Worm (Caenorhabditis elegans): ENCODE results near the gene taf-13.

Gene taf-13

DNA sequence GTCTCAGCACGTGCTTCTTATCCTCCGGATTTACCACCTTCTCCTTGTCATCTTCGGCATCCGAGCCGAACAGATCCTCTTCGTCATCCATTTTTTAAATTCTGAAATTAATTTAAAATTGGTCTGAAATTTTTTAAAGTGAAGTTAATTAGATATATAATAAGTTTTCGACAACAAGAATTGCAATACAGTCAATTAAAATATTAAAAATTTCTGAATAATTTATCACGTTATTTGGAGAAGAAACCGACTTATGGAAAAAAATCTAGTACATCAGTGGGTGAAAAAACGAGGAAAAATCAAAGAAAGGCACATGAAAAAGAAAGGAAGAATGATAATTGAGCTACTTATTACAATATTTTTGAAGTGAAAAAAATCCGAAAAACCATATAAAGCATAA lies at the start of gene taf-13:
taf-13 (minus strand) TSS at position 101 of the 400 bp plus-strand sequence.
- TF ChIP-seq tab-1 (GFP tag; IDR thresholded peaks at IDR 0.05): no peak
- TF ChIP-seq ref-1 (GFP tag; conservative IDR thresholded peaks at IDR 0.05): no peak

DNA sequence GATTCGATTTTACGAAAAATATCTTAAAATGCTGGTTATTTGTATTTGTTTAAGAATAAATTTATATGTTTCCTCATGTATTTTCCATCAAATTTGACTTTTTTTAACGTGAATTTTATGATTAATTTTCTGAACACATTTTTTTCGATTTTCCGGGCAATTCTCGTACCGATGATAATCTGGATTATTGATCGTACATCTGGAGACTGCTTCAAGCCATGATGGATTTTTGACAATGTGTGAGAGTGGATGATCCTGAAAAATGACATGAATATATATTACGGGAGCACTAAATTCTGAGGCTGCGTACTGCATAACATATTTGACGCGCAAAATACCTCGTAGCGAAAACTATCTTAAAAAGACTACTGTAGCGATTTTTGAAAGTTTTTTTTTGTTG lies 49.0 kb upstream of the taf-13 start:
- TF ChIP-seq ztf-29 (GFP tag; IDR thresholded peaks at IDR 0.05) (no peak), flt-1 (GFP tag; IDR thresholded peaks at IDR 0.05) (no peak), ref-1 (GFP tag; conservative IDR thresholded peaks at IDR 0.05) (no peak), cog-1 (tag; optimal IDR thresholded peaks at IDR 0.05) (no peak), ztf-23 (GFP tag; IDR thresholded peaks at IDR 0.05) (no peak), tab-1 (GFP tag; IDR thresholded peaks at IDR 0.05) (no peak), T22C8.4 (GFP tag; IDR thresholded peaks at IDR 0.05) (no peak), med-1 (GFP tag; optimal IDR thresholded peaks at IDR 0.05; ENCODE audit: insufficient read depth) (no peak), klf-2 (GFP tag; conservative IDR thresholded peaks at IDR 0.05) (no peak)

DNA sequence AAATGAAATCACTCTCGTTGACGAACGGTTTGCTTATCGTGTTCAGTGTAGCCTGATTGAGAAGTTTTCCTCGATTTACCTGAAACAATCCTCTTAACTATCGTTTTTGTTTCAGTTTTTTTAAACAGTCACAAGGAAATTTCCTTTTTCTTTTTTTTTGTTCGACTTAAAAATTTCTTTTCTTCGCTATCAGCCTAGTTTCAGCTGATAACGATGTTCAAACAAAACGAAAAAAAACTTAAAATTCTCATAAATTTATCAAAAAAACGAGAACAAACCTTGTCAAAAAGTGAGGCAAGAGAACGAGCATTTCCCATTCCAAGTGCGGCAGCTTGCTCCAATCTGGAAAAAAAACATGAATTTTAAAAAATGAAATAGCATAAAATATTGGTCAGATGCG lies 48.1 kb upstream of the taf-13 start:
- no peak for TF ChIP-seq ref-1 (GFP tag; conservative IDR thresholded peaks at IDR 0.05)
- no peak for TF ChIP-seq klf-2 (GFP tag; conservative IDR thresholded peaks at IDR 0.05)

DNA sequence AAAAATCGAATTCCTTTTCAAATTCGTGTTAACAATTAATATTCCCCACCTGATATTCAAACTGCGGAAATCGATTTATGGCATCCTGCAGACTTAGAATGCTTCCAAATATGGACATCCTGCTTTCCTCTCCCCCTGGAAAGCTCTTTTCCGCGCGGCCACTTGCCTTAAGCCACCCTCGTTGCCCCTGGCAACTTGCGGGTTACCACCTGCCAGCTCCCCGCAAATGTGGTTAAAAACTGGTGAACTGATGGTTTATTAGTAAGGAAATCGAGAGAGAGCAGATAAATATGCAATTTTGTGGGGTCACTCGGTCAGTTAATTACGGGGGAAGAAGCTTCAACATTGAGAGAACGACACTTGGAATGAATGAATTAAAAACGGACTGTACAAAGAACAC lies 46.7 kb upstream of the taf-13 start, which contains the start of gene nphp-1:
nphp-1 (minus strand) TSS at position 145 of the 400 bp plus-strand sequence.
- no peak for TF ChIP-seq T22C8.4 (GFP tag; IDR thresholded peaks at IDR 0.05)
- TF ChIP-seq flt-1 (GFP tag; IDR thresholded peaks at IDR 0.05): no peak
- TF ChIP-seq cog-1 (tag; optimal IDR thresholded peaks at IDR 0.05): no peak
- TF ChIP-seq tab-1 (GFP tag; IDR thresholded peaks at IDR 0.05): no peak
- TF ChIP-seq ztf-23 (GFP tag; IDR thresholded peaks at IDR 0.05): no peak
- TF ChIP-seq klf-2 (GFP tag; conservative IDR thresholded peaks at IDR 0.05): no peak
- no peak for TF ChIP-seq ref-1 (GFP tag; conservative IDR thresholded peaks at IDR 0.05)
- TF ChIP-seq med-1 (GFP tag; optimal IDR thresholded peaks at IDR 0.05; ENCODE audit: insufficient read depth): no peak
- no peak for TF ChIP-seq ztf-29 (GFP tag; IDR thresholded peaks at IDR 0.05)

DNA sequence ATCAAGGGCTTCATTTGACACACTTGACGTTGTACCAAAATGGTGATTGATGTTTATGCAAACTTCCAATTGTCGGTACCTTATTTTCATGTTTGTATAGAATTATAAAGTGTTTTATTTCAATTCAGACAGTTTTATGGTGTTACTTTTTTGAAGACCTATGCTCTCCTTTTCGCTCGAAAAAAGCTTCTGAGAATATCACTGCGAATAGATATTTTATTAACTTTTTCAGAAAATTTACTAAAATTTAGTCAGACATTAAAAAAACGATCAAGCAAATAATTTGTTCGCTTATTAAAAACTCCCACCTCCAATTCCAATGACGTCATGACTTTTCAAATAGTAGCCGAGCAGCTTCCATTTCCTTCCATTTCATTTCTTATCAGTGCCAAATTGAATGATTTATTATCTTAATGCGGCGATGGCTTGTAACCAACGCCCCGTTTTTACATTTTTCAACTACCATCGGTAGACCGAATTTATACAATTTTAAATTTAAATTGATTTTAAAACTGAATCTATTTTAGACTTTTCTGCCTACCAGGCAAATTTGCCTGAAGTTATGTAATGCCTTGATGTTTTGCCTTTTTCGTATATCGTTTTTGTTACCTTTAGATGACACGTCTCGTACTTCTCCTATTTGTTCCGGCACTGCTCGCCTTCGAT lies 41.6 kb upstream of the taf-13 start, which contains the start of gene M28.10:
M28.10 (plus strand) TSS at position 616 of the 666 bp plus-strand sequence.
- TF ChIP-seq ztf-29 (GFP tag; IDR thresholded peaks at IDR 0.05) (no peak), ztf-23 (GFP tag; IDR thresholded peaks at IDR 0.05) (no peak), ref-1 (GFP tag; conservative IDR thresholded peaks at IDR 0.05) (no peak), flt-1 (GFP tag; IDR thresholded peaks at IDR 0.05) (no peak), T22C8.4 (GFP tag; IDR thresholded peaks at IDR 0.05) (no peak), cog-1 (tag; optimal IDR thresholded peaks at IDR 0.05) (no peak), klf-2 (GFP tag; conservative IDR thresholded peaks at IDR 0.05) (no peak), tab-1 (GFP tag; IDR thresholded peaks at IDR 0.05) (no peak), med-1 (GFP tag; optimal IDR thresholded peaks at IDR 0.05; ENCODE audit: insufficient read depth) (no peak)

DNA sequence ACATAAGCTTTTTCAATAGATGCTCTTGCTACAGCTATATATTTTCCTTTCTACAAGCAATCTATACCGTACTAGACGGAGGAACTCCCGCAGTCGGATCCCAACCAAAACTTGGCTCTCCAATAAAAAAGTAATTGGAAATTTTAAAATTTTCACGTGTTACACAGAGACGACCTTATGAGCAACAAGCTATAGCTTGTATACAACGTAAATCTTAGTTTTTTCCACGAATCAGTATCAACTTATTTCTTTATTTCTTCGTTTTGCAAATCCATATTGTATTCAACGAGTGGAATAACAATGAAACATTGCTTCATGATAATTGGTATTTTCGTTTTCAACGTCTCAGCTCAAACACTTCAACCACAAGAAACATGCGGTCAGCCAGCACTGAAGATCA lies 38.0 kb upstream of the taf-13 start, which contains the start of gene M28.4:
M28.4 (plus strand) TSS at position 301 of the 400 bp plus-strand sequence.
- TF ChIP-seq ztf-23 (GFP tag; IDR thresholded peaks at IDR 0.05) (no peak), T22C8.4 (GFP tag; IDR thresholded peaks at IDR 0.05) (no peak), flt-1 (GFP tag; IDR thresholded peaks at IDR 0.05) (no peak), ref-1 (GFP tag; conservative IDR thresholded peaks at IDR 0.05) (no peak), cog-1 (tag; optimal IDR thresholded peaks at IDR 0.05) (no peak), ztf-29 (GFP tag; IDR thresholded peaks at IDR 0.05) (no peak)

DNA sequence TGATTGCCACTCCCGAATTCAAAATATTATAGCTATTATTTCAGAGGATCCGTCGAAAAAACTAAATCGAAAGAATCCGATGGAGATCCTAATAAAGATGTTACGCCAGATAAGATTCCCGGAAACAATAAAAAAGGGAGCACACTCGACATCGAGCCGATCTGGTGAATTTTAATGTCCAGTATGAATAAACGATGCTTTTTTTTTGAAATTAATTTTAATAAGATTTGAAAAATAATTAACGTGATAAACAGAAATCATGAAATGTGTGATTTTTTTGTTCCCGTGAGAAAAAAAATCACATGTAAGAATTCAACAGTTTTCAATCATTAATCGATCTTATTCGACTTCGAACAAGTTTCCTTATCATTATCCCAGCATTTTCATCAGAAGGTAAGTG lies 33.7 kb upstream of the taf-13 start, which contains the start of gene M28.9:
M28.9 (plus strand) TSS at position 301 of the 400 bp plus-strand sequence.
- TF ChIP-seq ztf-23 (GFP tag; IDR thresholded peaks at IDR 0.05) (no peak), tab-1 (GFP tag; IDR thresholded peaks at IDR 0.05) (no peak), cog-1 (tag; optimal IDR thresholded peaks at IDR 0.05) (no peak), flt-1 (GFP tag; IDR thresholded peaks at IDR 0.05) (no peak), T22C8.4 (GFP tag; IDR thresholded peaks at IDR 0.05) (no peak), klf-2 (GFP tag; conservative IDR thresholded peaks at IDR 0.05) (no peak), med-1 (GFP tag; optimal IDR thresholded peaks at IDR 0.05; ENCODE audit: insufficient read depth) (no peak), ref-1 (GFP tag; conservative IDR thresholded peaks at IDR 0.05) (no peak)

DNA sequence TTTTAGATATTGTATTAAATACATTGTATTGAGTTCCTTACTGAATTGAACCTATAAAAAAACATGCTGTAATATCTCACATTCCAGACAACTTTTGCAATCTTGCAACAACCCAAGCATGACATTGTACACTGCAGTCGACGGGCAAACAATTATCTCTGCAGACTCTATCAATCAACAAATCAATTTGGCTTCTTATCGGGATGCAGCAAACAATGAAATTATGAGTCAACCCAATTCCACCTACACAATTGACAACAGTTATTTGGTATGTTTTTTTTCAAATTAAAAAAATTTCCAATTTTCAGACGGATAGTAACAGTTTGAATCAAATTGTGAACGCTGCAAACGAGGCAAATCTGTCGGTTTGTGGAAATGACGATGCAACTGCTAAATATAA lies 25.5 kb upstream of the taf-13 start:
- TF ChIP-seq ztf-23 (GFP tag; IDR thresholded peaks at IDR 0.05) (no peak), cog-1 (tag; optimal IDR thresholded peaks at IDR 0.05) (no peak), T22C8.4 (GFP tag; IDR thresholded peaks at IDR 0.05) (no peak), klf-2 (GFP tag; conservative IDR thresholded peaks at IDR 0.05) (no peak), ref-1 (GFP tag; conservative IDR thresholded peaks at IDR 0.05) (no peak), flt-1 (GFP tag; IDR thresholded peaks at IDR 0.05) (no peak), tab-1 (GFP tag; IDR thresholded peaks at IDR 0.05) (no peak), med-1 (GFP tag; optimal IDR thresholded peaks at IDR 0.05; ENCODE audit: insufficient read depth) (no peak), ztf-29 (GFP tag; IDR thresholded peaks at IDR 0.05) (no peak)

DNA sequence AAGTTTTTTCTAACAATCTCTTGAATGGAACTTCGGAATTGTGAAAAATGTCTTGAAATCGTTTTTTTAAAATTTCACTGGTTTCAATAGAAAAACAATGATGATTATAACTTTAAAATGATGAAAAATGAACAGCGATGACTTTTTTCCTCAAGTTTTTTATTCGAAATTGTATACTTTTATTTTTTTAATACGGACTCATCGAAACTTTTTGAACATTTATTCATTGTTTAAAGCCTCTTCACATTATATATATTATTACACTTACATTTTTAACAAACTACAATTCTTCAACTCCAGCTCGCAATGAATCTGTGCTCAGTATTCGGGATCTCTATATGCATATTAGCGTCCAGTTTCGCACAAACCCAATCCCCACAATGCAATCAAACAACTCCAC lies 22.6 kb upstream of the taf-13 start, which contains the start of gene M28.8:
M28.8 (plus strand) TSS at position 301 of the 400 bp plus-strand sequence.
- TF ChIP-seq tab-1 (GFP tag; IDR thresholded peaks at IDR 0.05) (no peak), klf-2 (GFP tag; conservative IDR thresholded peaks at IDR 0.05) (no peak), cog-1 (tag; optimal IDR thresholded peaks at IDR 0.05) (no peak), med-1 (GFP tag; optimal IDR thresholded peaks at IDR 0.05; ENCODE audit: insufficient read depth) (no peak), ztf-23 (GFP tag; IDR thresholded peaks at IDR 0.05) (no peak), ref-1 (GFP tag; conservative IDR thresholded peaks at IDR 0.05) (no peak), T22C8.4 (GFP tag; IDR thresholded peaks at IDR 0.05) (no peak), ztf-29 (GFP tag; IDR thresholded peaks at IDR 0.05) (no peak), flt-1 (GFP tag; IDR thresholded peaks at IDR 0.05) (no peak)

DNA sequence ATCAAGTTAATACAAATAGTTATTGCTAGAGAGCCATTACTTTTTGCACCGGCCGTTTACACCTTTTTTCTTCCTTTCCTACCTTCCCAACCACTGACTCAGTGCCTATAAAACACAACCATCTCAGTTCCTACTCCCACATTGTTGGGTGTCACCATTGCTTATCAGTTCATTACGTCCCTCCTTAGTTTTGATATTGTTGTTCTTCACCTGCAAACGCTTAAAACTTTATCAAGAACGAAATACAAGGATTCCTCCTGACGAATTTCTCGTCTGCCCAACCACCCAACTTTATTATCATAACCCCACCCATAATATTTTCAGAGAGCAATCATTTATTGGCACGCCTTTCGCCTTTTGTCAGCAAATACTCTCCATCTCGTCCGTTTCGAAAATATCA lies 21.7 kb upstream of the taf-13 start:
- TF ChIP-seq flt-1 (GFP tag; IDR thresholded peaks at IDR 0.05) (no peak), med-1 (GFP tag; optimal IDR thresholded peaks at IDR 0.05; ENCODE audit: insufficient read depth) (no peak), T22C8.4 (GFP tag; IDR thresholded peaks at IDR 0.05) (no peak), ref-1 (GFP tag; conservative IDR thresholded peaks at IDR 0.05) (no peak), ztf-29 (GFP tag; IDR thresholded peaks at IDR 0.05) (no peak), tab-1 (GFP tag; IDR thresholded peaks at IDR 0.05) (no peak), cog-1 (tag; optimal IDR thresholded peaks at IDR 0.05) (no peak), klf-2 (GFP tag; conservative IDR thresholded peaks at IDR 0.05) (no peak), ztf-23 (GFP tag; IDR thresholded peaks at IDR 0.05) (no peak)
